Worm (Caenorhabditis elegans): ENCODE measurements around the gene T04F8.8.

T04F8.8 gene

ce11 chrX:11605766-11606490 is 41.3 kb upstream of the T04F8.8 start:
- TF ChIP-seq sptf-1 (tag; optimal IDR thresholded peaks at IDR 0.05) (peak; percentile 99), blmp-1 (tag; optimal IDR thresholded peaks at IDR 0.05) (peak; percentile 89), ceh-39 (tag; optimal IDR thresholded peaks at IDR 0.05) (peak; percentile 87), lsy-2 (tag; optimal IDR thresholded peaks at IDR 0.05) (peak; percentile 86), tbx-8 (GFP tag; optimal IDR thresholded peaks at IDR 0.05) (peak; percentile 99), hlh-1 (tag; optimal IDR thresholded peaks at IDR 0.05) (peak; percentile 72), nhr-12 (tag; optimal IDR thresholded peaks at IDR 0.05) (peak; percentile 81), lin-32 (GFP tag; optimal IDR thresholded peaks at IDR 0.05) (peak; percentile 83), drap-1 (GFP tag; optimal IDR thresholded peaks at IDR 0.05) (peak; percentile 95), M03D4.4 (tag; optimal IDR thresholded peaks at IDR 0.05) (peak; percentile 98), mab-5 (tag; optimal IDR thresholded peaks at IDR 0.05) (no peak), nhr-76 (tag; optimal IDR thresholded peaks at IDR 0.05) (no peak), unc-62 (GFP tag; optimal IDR thresholded peaks at IDR 0.05) (peak; percentile 96), unc-120 (tag; optimal IDR thresholded peaks at IDR 0.05; ENCODE audit: poor library complexity, severe bottlenecking) (peak; percentile 100), mep-1 (tag; optimal IDR thresholded peaks at IDR 0.05) (peak; percentile 97), snpc-4 (tag; optimal IDR thresholded peaks at IDR 0.05) (no peak), nhr-237 (tag; optimal IDR thresholded peaks at IDR 0.05) (peak; percentile 98), ham-2 (GFP tag; optimal IDR thresholded peaks at IDR 0.05) (peak; percentile 97), mls-2 (tag; optimal IDR thresholded peaks at IDR 0.05) (peak; percentile 99), zip-8 (tag; optimal IDR thresholded peaks at IDR 0.05) (no peak), lin-13 (tag; optimal IDR thresholded peaks at IDR 0.05) (peak; percentile 97), elt-1 (tag; optimal IDR thresholded peaks at IDR 0.05; ENCODE audit: borderline replicate concordance, insufficient read depth) (peak; percentile 11), sem-2 (GFP tag; optimal IDR thresholded peaks at IDR 0.05) (peak; percentile 83), ceh-83 (GFP tag; optimal IDR thresholded peaks at IDR 0.05) (peak; percentile 97), pha-4 (tag; optimal IDR thresholded peaks at IDR 0.05) (peak; percentile 80), ceh-43 (GFP tag; optimal IDR thresholded peaks at IDR 0.05) (peak; percentile 97), elt-3 (tag; optimal IDR thresholded peaks at IDR 0.05) (peak; percentile 84), ces-1 (GFP tag; optimal IDR thresholded peaks at IDR 0.05) (peak; percentile 82), cnd-1 (tag; optimal IDR thresholded peaks at IDR 0.05) (peak; percentile 97), ztf-11 (tag; optimal IDR thresholded peaks at IDR 0.05) (peak; percentile 94), flh-1 (GFP tag; optimal IDR thresholded peaks at IDR 0.05) (peak; percentile 95), nhr-28 (tag; optimal IDR thresholded peaks at IDR 0.05) (peak; percentile 76), nhr-2 (tag; optimal IDR thresholded peaks at IDR 0.05) (peak; percentile 59), bed-3 (GFP tag; optimal IDR thresholded peaks at IDR 0.05) (peak; percentile 96), unc-39 (tag; optimal IDR thresholded peaks at IDR 0.05) (peak; percentile 95)

DNA sequence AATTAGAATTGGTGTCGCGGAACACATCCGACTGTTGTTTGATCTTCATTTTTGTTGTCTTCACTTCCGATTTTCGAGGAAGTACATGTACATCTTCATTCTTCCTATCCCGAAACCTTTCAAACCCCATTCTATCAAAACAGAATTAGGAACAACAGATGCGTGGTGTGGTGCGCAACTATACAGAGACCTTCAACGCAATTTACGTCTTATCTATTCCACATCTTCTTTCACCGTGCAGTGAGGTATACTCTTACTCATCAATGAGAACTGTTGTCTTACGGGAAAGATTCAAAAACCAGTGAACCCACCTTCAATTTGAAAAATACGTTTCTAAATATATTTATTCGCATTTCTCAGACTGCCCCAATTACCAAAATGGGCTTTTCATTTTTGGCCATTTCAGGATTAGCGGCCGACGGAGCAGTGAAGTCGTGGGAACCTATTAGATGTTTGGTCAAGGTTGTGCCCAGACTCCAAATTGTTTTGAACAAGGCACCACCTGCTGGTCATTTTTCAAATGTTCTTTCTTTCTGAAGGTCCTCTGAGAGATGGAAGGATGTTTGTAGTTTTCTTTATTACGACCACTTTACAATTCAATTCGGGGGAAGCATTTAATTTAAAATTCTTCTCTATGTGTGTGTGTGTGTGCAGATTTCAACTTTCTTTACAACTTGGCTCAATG is 40.3 kb upstream of the T04F8.8 start:
- peak; percentile 30 for TF ChIP-seq hlh-1 (tag; optimal IDR thresholded peaks at IDR 0.05)
- peak; percentile 55 for TF ChIP-seq elt-1 (tag; optimal IDR thresholded peaks at IDR 0.05; ENCODE audit: borderline replicate concordance, insufficient read depth)
- peak; percentile 52 for TF ChIP-seq unc-120 (tag; optimal IDR thresholded peaks at IDR 0.05; ENCODE audit: poor library complexity, severe bottlenecking)
- no peak for TF ChIP-seq nhr-28 (tag; optimal IDR thresholded peaks at IDR 0.05)
- TF ChIP-seq unc-62 (GFP tag; optimal IDR thresholded peaks at IDR 0.05): peak; percentile 33
- peak; percentile 19 for TF ChIP-seq M03D4.4 (tag; optimal IDR thresholded peaks at IDR 0.05)

- no peak for TF ChIP-seq nhr-12 (tag; optimal IDR thresholded peaks at IDR 0.05)
- TF ChIP-seq tbx-8 (GFP tag; optimal IDR thresholded peaks at IDR 0.05): no peak
- no peak for TF ChIP-seq hlh-1 (tag; optimal IDR thresholded peaks at IDR 0.05)
- TF ChIP-seq ces-1 (GFP tag; optimal IDR thresholded peaks at IDR 0.05): peak; percentile 67
- no peak for TF ChIP-seq mep-1 (tag; optimal IDR thresholded peaks at IDR 0.05)
- no peak for TF ChIP-seq snpc-4 (tag; optimal IDR thresholded peaks at IDR 0.05)
These were observed 39.8 kb upstream of the T04F8.8 start for ce11 chrX:11607500-11607823.

Measured in whole organism, mixed stage, embryonic.